Fruit fly (Drosophila melanogaster) whole organism, embryonic: ENCODE results near the gene CG15412.

Experiments used
- Aef1 ChIP-seq: fragments of 200-800 bp; sonication (Bioruptor generic); IDR thresholded peaks from 3 replicates; pipeline ENCODE4 v1.3.6; 2022; ENCODE audit warnings: missing biosample characterization, missing genetic modification characterization
- Awh ChIP-seq: fragments of 200-800 bp; sonication (Bioruptor generic); IDR thresholded peaks from 2 replicates; pipeline ENCODE4, ENCODE4 v1.3.6; 2022; ENCODE audit warnings: missing biosample characterization, missing genetic modification characterization
- C15 ChIP-seq: fragments of 200-800 bp; sonication (Bioruptor generic); IDR thresholded peaks from 3 replicates; pipeline ENCODE4 v1.3.6; 2022; ENCODE audit warnings: missing biosample characterization, missing genetic modification characterization
- CG11093 ChIP-seq: fragments of 200-800 bp; sonication (Bioruptor generic); IDR thresholded peaks from 3 replicates; pipeline ENCODE4 v1.3.6; 2022; ENCODE audit warnings: missing biosample characterization, missing genetic modification characterization
- CG11723 ChIP-seq: fragments of 200-800 bp; sonication (Bioruptor generic); optimal IDR thresholded peaks from 2 replicates; lab custom pipeline; 2017; ENCODE audit warnings: missing biosample characterization, mild to moderate bottlenecking, missing genetic modification characterization
- CG15269 ChIP-seq: fragments of 200-800 bp; sonication (Bioruptor generic); optimal IDR thresholded peaks from 2 replicates; lab custom pipeline; 2018; ENCODE audit warnings: missing biosample characterization, mild to moderate bottlenecking, missing genetic modification characterization, moderate library complexity
- CG17359 ChIP-seq: fragments of 200-800 bp; sonication (Bioruptor generic); optimal IDR thresholded peaks from 3 replicates; lab custom pipeline; 2018; ENCODE audit warnings: missing biosample characterization, mild to moderate bottlenecking, missing genetic modification characterization, moderate library complexity
- CG17612 ChIP-seq: fragments of 200-800 bp; sonication (Bioruptor generic); IDR thresholded peaks from 2 replicates; pipeline ENCODE4 v1.3.6; 2022; ENCODE audit warnings: missing biosample characterization, missing genetic modification characterization
- CG1792 ChIP-seq: fragments of 200-800 bp; sonication (Bioruptor generic); optimal IDR thresholded peaks from 2 replicates; lab custom pipeline; 2016; ENCODE audit warnings: missing biosample characterization, missing genetic modification characterization
- CG18764 ChIP-seq: fragments of 200-800 bp; sonication (Bioruptor generic); optimal IDR thresholded peaks from 3 replicates; lab custom pipeline; 2016; ENCODE audit warnings: missing biosample characterization, missing genetic modification characterization
- CG31224 ChIP-seq: fragments of 200-800 bp; sonication (Bioruptor generic); IDR thresholded peaks from 2 replicates; pipeline ENCODE4 v1.3.6; 2022; ENCODE audit warnings: missing biosample characterization, missing genetic modification characterization
- CG4328 ChIP-seq: fragments of 200-800 bp; sonication (Bioruptor generic); optimal IDR thresholded peaks from 3 replicates; lab custom pipeline; 2017; ENCODE audit warnings: missing biosample characterization, missing genetic modification reagents, missing genetic modification characterization
- CG4730 ChIP-seq: fragments of 200-800 bp; sonication (Bioruptor generic); IDR thresholded peaks from 2 replicates; pipeline ENCODE4 v1.3.6; 2022; ENCODE audit warnings: missing biosample characterization, missing genetic modification characterization
- CG7372 ChIP-seq: fragments of 200-800 bp; sonication (Bioruptor generic); IDR thresholded peaks from 2 replicates; pipeline ENCODE4 v1.3.6; 2022; ENCODE audit warnings: missing biosample characterization, missing genetic modification characterization
- CG8359 ChIP-seq: fragments of 200-800 bp; sonication (Bioruptor generic); optimal IDR thresholded peaks from 2 replicates; lab custom pipeline; 2017; ENCODE audit warnings: missing biosample characterization, mild to moderate bottlenecking, missing genetic modification characterization, borderline replicate concordance
- CG8478 ChIP-seq: fragments of >200 bp; optimal IDR thresholded peaks from 2 replicates; lab custom pipeline; 2018
- CG9609 ChIP-seq: fragments of 200-800 bp; sonication (Bioruptor generic); optimal IDR thresholded peaks from 3 replicates; lab custom pipeline; 2016; ENCODE audit warnings: missing biosample characterization, missing genetic modification characterization
- CoRest ChIP-seq: fragments of 200-800 bp; sonication (Bioruptor generic); optimal IDR thresholded peaks from 3 replicates; lab custom pipeline; 2018; ENCODE audit warnings: missing biosample characterization, mild to moderate bottlenecking, missing genetic modification characterization, moderate library complexity
- Doc2 ChIP-seq: fragments of 200-800 bp; sonication (Bioruptor generic); IDR thresholded peaks from 2 replicates; pipeline ENCODE4 v1.3.6; 2022; ENCODE audit warnings: missing biosample characterization, missing genetic modification characterization
- Doc3 ChIP-seq: fragments of 200-800 bp; sonication (Bioruptor generic); IDR thresholded peaks from 3 replicates; pipeline ENCODE4 v1.3.6; 2022; ENCODE audit warnings: missing biosample characterization, missing genetic modification characterization; ENCODE audit not compliant: partially characterized antibody
- Eip74EF ChIP-seq, 2 experiments: fragments of 200-800 bp in 1 of 2; fragments of >200 bp in 1 of 2; sonication (Bioruptor generic) in 1 of 2; optimal IDR thresholded peaks; 2 replicates each; lab custom pipeline; 2017 to 2019; ENCODE audit warnings: missing biosample characterization in 2 of 2, missing genetic modification characterization in 2 of 2, mild to moderate bottlenecking in 1 of 2, moderate library complexity in 1 of 2
- HHEX ChIP-seq: fragments of 200-800 bp; sonication (Bioruptor generic); optimal IDR thresholded peaks from 3 replicates; lab custom pipeline; 2017; ENCODE audit warnings: missing biosample characterization, mild to moderate bottlenecking, missing genetic modification characterization, missing genetic modification reagents
- HLH4C ChIP-seq: fragments of 200-800 bp; sonication (Bioruptor generic); IDR thresholded peaks from 3 replicates; pipeline ENCODE4 v1.3.6; 2022; ENCODE audit warnings: missing biosample characterization, missing genetic modification characterization; ENCODE audit not compliant: partially characterized antibody
- Hand ChIP-seq: fragments of 200-800 bp; sonication (Bioruptor generic); optimal IDR thresholded peaks from 2 replicates; lab custom pipeline; 2017; ENCODE audit warnings: mild to moderate bottlenecking, missing biosample characterization, missing genetic modification reagents, missing genetic modification characterization
- HmgD ChIP-seq: fragments of 200-800 bp; sonication (Bioruptor generic); optimal IDR thresholded peaks from 3 replicates; lab custom pipeline; 2016; ENCODE audit warnings: missing biosample characterization, missing genetic modification characterization
- Meics ChIP-seq: fragments of 200-800 bp; sonication (Bioruptor generic); optimal IDR thresholded peaks from 2 replicates; lab custom pipeline; 2017; ENCODE audit warnings: missing biosample characterization, mild to moderate bottlenecking, missing genetic modification characterization
- Mes4 ChIP-seq: fragments of 200-800 bp; sonication (Bioruptor generic); optimal IDR thresholded peaks from 2 replicates; lab custom pipeline; 2016; ENCODE audit warnings: missing biosample characterization, missing genetic modification characterization
- Neu2 ChIP-seq: fragments of 200-800 bp; sonication (Bioruptor generic); optimal IDR thresholded peaks from 3 replicates; lab custom pipeline; 2016; ENCODE audit warnings: missing biosample characterization, missing genetic modification characterization, borderline replicate concordance
- TFAM ChIP-seq: fragments of 200-800 bp; sonication (Bioruptor generic); optimal IDR thresholded peaks from 2 replicates; lab custom pipeline; 2017; ENCODE audit warnings: missing biosample characterization, missing genetic modification characterization, inconsistent platforms
- ems ChIP-seq: fragments of 200-800 bp; sonication (Bioruptor generic); optimal IDR thresholded peaks from 3 replicates; lab custom pipeline; 2016; ENCODE audit warnings: missing biosample characterization, missing genetic modification characterization
- esg ChIP-seq: fragments of 200-800 bp; sonication (Bioruptor generic); conservative IDR thresholded peaks from 2 replicates; pipeline ENCODE4 v1.3.6; 2022; ENCODE audit warnings: missing biosample characterization, missing genetic modification characterization
- gcm2 ChIP-seq: fragments of 200-800 bp; sonication (Bioruptor generic); optimal IDR thresholded peaks from 2 replicates; lab custom pipeline; 2016; ENCODE audit warnings: missing biosample characterization, missing genetic modification characterization
- hb ChIP-seq: fragments of 200-800 bp; sonication (Bioruptor generic); IDR thresholded peaks from 3 replicates; pipeline ENCODE4 v1.3.6; 2022; ENCODE audit warnings: missing biosample characterization, missing genetic modification characterization; ENCODE audit not compliant: partially characterized antibody
- hth ChIP-seq: fragments of >200 bp; optimal IDR thresholded peaks from 2 replicates; lab custom pipeline; 2017; ENCODE audit warnings: inconsistent platforms
- ken ChIP-seq: fragments of 200-800 bp; sonication (Bioruptor generic); IDR thresholded peaks from 3 replicates; pipeline ENCODE4 v1.3.6; 2022; ENCODE audit warnings: missing biosample characterization, missing genetic modification characterization
- nom ChIP-seq: fragments of 200-800 bp; sonication (Bioruptor generic); optimal IDR thresholded peaks from 2 replicates; lab custom pipeline; 2017; ENCODE audit warnings: missing biosample characterization, missing genetic modification characterization, mild to moderate bottlenecking, moderate library complexity, missing genetic modification reagents
- pho ChIP-seq: fragments of 200-800 bp; sonication (Bioruptor generic); optimal IDR thresholded peaks from 2 replicates; lab custom pipeline; 2016; ENCODE audit warnings: missing biosample characterization, missing genetic modification characterization
- pita ChIP-seq: fragments of 200-800 bp; sonication (Bioruptor generic); optimal IDR thresholded peaks from 2 replicates; lab custom pipeline; 2017; ENCODE audit warnings: missing biosample characterization, mild to moderate bottlenecking, missing genetic modification characterization
- sc ChIP-seq, 3 experiments: fragments of >200 bp in 2 of 3; fragments of 200-800 bp in 1 of 3; sonication (Bioruptor generic) in 1 of 3; optimal IDR thresholded peaks; 2 replicates in 2 of 3; 3 replicates in 1 of 3; lab custom pipeline; 2017; ENCODE audit warnings: mild to moderate bottlenecking in 1 of 3, missing biosample characterization in 1 of 3, missing genetic modification characterization in 1 of 3, missing genetic modification reagents in 1 of 3
- sens ChIP-seq: fragments of 200-800 bp; sonication (Bioruptor generic); peaks from one replicate; lab custom pipeline; 2016; ENCODE audit warnings: missing biosample characterization, missing genetic modification characterization
- sens-2 ChIP-seq: fragments of 200-800 bp; sonication (Bioruptor generic); IDR thresholded peaks from 2 replicates; pipeline ENCODE4 v1.3.6; 2022; ENCODE audit warnings: missing biosample characterization, missing genetic modification characterization
- sqz ChIP-seq: fragments of 200-800 bp; sonication (Bioruptor generic); optimal IDR thresholded peaks from 3 replicates; lab custom pipeline; 2018; ENCODE audit warnings: missing biosample characterization, mild to moderate bottlenecking, missing genetic modification characterization
- tll ChIP-seq, 2 experiments: fragments of 200-800 bp in 1 of 2; fragments of >200 bp in 1 of 2; sonication (Bioruptor generic) in 1 of 2; optimal IDR thresholded peaks; 2 replicates each; lab custom pipeline; 2017 to 2019; ENCODE audit warnings: missing biosample characterization in 2 of 2, missing genetic modification characterization in 2 of 2, mild to moderate bottlenecking in 1 of 2, moderate library complexity in 1 of 2
- tup ChIP-seq: fragments of 200-800 bp; sonication (Bioruptor generic); optimal IDR thresholded peaks from 2 replicates; lab custom pipeline; 2016; ENCODE audit warnings: missing biosample characterization, mild to moderate bottlenecking, missing genetic modification characterization, moderate library complexity
- tx ChIP-seq: fragments of 200-800 bp; sonication (Bioruptor generic); optimal IDR thresholded peaks from 2 replicates; lab custom pipeline; 2016; ENCODE audit warnings: missing biosample characterization, missing genetic modification characterization
- zfh1 ChIP-seq: fragments of 200-800 bp; sonication (Bioruptor generic); IDR thresholded peaks from 3 replicates; pipeline ENCODE4 v1.3.6; 2022; ENCODE audit warnings: missing biosample characterization, missing genetic modification characterization

The CG15412 gene

dm6 chr2L:3351575-3352219 lies 23.8 kb downstream of the CG15412 start:
- TF ChIP-seq nom (GFP tag; lab: Kevin White, UChicago) (peak; percentile 43), sc (optimal IDR thresholded peaks at IDR 0.05; lab: Kevin White, UChicago) (no peak), sc (GFP tag; optimal IDR thresholded peaks at IDR 0.05; lab: Kevin White, UChicago) (no peak)

dm6 chr2L:3348146-3348747 lies 27.3 kb downstream of the CG15412 start:
- TF ChIP-seq CG7372 (GFP tag; lab: Robert Waterston, UW) (peak; percentile 84), CG4328 (GFP tag; lab: Kevin White, UChicago) (no peak), C15 (GFP tag; lab: Robert Waterston, UW) (peak; percentile 57; the same call in 1 of the 3 replicates), HmgD (GFP tag; lab: Kevin White, UChicago) (no peak), pita (no peak), hth (no peak), sens (GFP tag; lab: Kevin White, UChicago) (peak; percentile 97), CG18764 (GFP tag; lab: Kevin White, UChicago) (peak; percentile 53), Aef1 (GFP tag; lab: Robert Waterston, UW) (peak; percentile 78), Eip74EF (GFP tag; optimal IDR thresholded peaks at IDR 0.05; lab: Kevin White, UChicago) (peak in 1 of 2 experiments; percentile 75), Doc3 (GFP tag; lab: Robert Waterston, UW) (no peak), Awh (GFP tag; lab: Robert Waterston, UW) (peak; percentile 97), TFAM (GFP tag; lab: Kevin White, UChicago) (no peak), ken (GFP tag; lab: Robert Waterston, UW) (peak; percentile 92), CG17359 (tag; lab: Kevin White, UChicago) (peak; percentile 93), pho (GFP tag; lab: Kevin White, UChicago) (no peak), CG15269 (tag; lab: Kevin White, UChicago) (peak; percentile 77), sqz (GFP tag; lab: Kevin White, UChicago) (peak; percentile 44), Neu2 (no peak), sens-2 (peak; percentile 91), tll (GFP tag; optimal IDR thresholded peaks at IDR 0.05; lab: Kevin White, UChicago) (no peak), CG17612 (GFP tag; lab: Robert Waterston, UW) (no peak), Hand (GFP tag; lab: Kevin White, UChicago) (no peak), HHEX (peak; percentile 61), CG8478 (lab: Kevin White, UChicago) (no peak), CoRest (tag; lab: Kevin White, UChicago) (peak; percentile 59), HLH4C (GFP tag; lab: Robert Waterston, UW) (no peak), CG8359 (GFP tag; lab: Kevin White, UChicago) (peak; percentile 72), CG9609 (peak; percentile 29), CG11093 (GFP tag; lab: Robert Waterston, UW) (peak; percentile 82), gcm2 (GFP tag; lab: Kevin White, UChicago) (peak; percentile 19), hb (GFP tag; lab: Robert Waterston, UW) (peak; percentile 55; the same call in 2 of the 3 replicates), zfh1 (GFP tag; lab: Robert Waterston, UW) (peak; percentile 92), CG1792 (GFP tag; lab: Kevin White, UChicago) (peak; percentile 44), sc (optimal IDR thresholded peaks at IDR 0.05; lab: Kevin White, UChicago) (no peak), sc (GFP tag; optimal IDR thresholded peaks at IDR 0.05; lab: Kevin White, UChicago) (peak; percentile 82), ems (GFP tag; lab: Kevin White, UChicago) (peak; percentile 71), CG31224 (GFP tag; lab: Robert Waterston, UW) (0 out of 2 replicates have a peak, but pooled peaks have one; percentile 13), esg (GFP tag; lab: Robert Waterston, UW) (peak; percentile 81), CG11723 (GFP tag; lab: Kevin White, UChicago) (peak; percentile 70), CG4730 (GFP tag; lab: Robert Waterston, UW) (peak; percentile 81), tx (peak; percentile 33), tup (GFP tag; lab: Kevin White, UChicago) (no peak), Meics (peak; percentile 50), Mes4 (GFP tag; lab: Kevin White, UChicago) (peak; percentile 61), Doc2 (GFP tag; lab: Robert Waterston, UW) (no peak)
